Worm (Caenorhabditis elegans): ENCODE results near the gene K09C4.9.

K09C4.9 gene

DNA sequence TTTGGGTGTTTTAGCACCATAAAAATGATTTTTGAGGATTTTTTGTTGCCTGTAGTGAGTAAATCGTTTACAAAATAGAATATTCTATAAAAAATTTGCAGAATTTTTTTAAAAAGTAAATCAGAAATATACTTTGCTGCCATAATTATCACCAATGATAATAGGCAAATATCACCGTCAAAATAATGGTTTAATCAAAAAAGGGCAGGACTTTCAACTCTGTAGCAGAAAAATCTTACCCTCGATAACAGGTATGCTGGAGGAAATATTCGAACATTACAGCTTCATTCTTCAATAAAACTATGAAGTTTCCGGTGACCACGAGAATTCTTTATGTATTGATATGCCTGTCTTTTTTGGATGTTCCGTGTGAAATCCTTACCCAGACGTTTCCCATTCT, 17.6 kb upstream of the K09C4.9 start, which contains the start of gene K09C4.4:
Gene K09C4.4, plus strand, starts transcription at position 301 of the 400 bp plus-strand sequence.
- no peak for TF ChIP-seq nhr-76 (tag; optimal IDR thresholded peaks at IDR 0.05)
- no peak for TF ChIP-seq elt-2 (tag; optimal IDR thresholded peaks at IDR 0.05)
- no peak for TF ChIP-seq mdl-1 (tag; optimal IDR thresholded peaks at IDR 0.05)
- TF ChIP-seq zag-1 (tag; optimal IDR thresholded peaks at IDR 0.05), result no peak
- no peak for TF ChIP-seq R02D3.7 (tag; optimal IDR thresholded peaks at IDR 0.05)
- TF ChIP-seq ceh-16 (tag; optimal IDR thresholded peaks at IDR 0.05), result no peak
- no peak for TF ChIP-seq lsy-12 (tag; optimal IDR thresholded peaks at IDR 0.05)
- no peak for TF ChIP-seq nhr-237 (tag; optimal IDR thresholded peaks at IDR 0.05)

DNA sequence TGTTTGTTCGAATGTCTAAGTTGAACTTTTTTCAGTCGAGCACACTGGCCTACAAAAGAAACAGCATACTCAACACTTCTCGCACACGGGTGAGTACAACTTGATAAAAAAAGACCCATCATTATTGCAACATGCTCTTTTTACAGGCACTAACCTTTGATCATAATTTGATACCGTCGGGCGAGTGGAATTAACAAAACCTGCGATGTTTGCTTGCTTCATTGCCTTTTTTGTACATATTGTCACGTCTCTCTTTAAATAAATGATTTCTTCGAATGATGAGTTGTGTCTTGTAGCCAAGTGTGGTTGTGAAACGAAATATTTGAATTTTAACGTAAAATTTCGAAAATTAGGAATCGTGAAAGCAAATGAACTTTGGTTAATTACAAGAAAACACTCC, 13.9 kb upstream of the K09C4.9 start:
- TF ChIP-seq pha-4 (tag; optimal IDR thresholded peaks at IDR 0.05), result peak; percentile 58
- TF ChIP-seq pqm-1 (tag; optimal IDR thresholded peaks at IDR 0.05), result peak; percentile 92
- TF ChIP-seq elt-2 (tag; optimal IDR thresholded peaks at IDR 0.05), result peak; percentile 78
- TF ChIP-seq mml-1 (tag; optimal IDR thresholded peaks at IDR 0.05), result no peak

DNA sequence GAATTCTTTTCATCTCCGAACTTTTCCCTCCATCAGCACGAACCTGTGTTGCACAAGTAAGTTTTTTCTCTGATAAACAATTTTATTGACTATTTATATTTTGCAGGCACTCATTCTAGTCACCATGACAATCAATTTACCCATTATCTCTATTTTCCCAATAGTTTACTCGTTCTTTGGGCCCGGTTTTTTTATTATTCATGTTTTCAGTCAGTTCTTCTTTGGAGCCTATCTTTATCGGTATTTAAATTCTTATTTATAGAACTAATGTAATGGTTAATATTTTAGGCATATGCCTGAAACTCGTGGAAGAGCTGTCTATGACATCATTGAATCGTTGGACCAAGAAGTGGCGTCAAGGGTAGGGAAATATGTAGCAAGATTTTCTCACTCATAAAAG, 13.4 kb upstream of the K09C4.9 start:
- no peak for TF ChIP-seq tbx-2 (tag; optimal IDR thresholded peaks at IDR 0.05)
- no peak for TF ChIP-seq nhr-12 (tag; optimal IDR thresholded peaks at IDR 0.05)
- no peak for TF ChIP-seq nhr-23 (tag; optimal IDR thresholded peaks at IDR 0.05)
- no peak for TF ChIP-seq nhr-76 (tag; optimal IDR thresholded peaks at IDR 0.05)
- no peak for TF ChIP-seq egl-27 (tag; optimal IDR thresholded peaks at IDR 0.05)
- no peak for TF ChIP-seq unc-39 (tag; optimal IDR thresholded peaks at IDR 0.05)

ce11 chrX:3283189-3283588, 11.6 kb upstream of the K09C4.9 start:
- TF ChIP-seq elt-2 (tag; optimal IDR thresholded peaks at IDR 0.05) (peak; percentile 79), jun-1 (tag; optimal IDR thresholded peaks at IDR 0.05) (peak; percentile 19), nhr-11 (tag; optimal IDR thresholded peaks at IDR 0.05) (no peak), mdl-1 (tag; optimal IDR thresholded peaks at IDR 0.05) (no peak), pqm-1 (tag; optimal IDR thresholded peaks at IDR 0.05) (peak; percentile 55), eor-1 (tag; optimal IDR thresholded peaks at IDR 0.05) (no peak), nhr-23 (tag; optimal IDR thresholded peaks at IDR 0.05) (no peak), elt-3 (tag; optimal IDR thresholded peaks at IDR 0.05) (no peak), skn-1 (tag; optimal IDR thresholded peaks at IDR 0.05) (no peak), nhr-25 (tag; optimal IDR thresholded peaks at IDR 0.05) (no peak), pha-4 (tag; optimal IDR thresholded peaks at IDR 0.05) (peak; percentile 12), ama-1 (optimal IDR thresholded peaks at IDR 0.05) (no peak)

- no peak for TF ChIP-seq snpc-4 (tag; optimal IDR thresholded peaks at IDR 0.05)
- no peak for TF ChIP-seq nhr-237 (tag; optimal IDR thresholded peaks at IDR 0.05)
- no peak for TF ChIP-seq fkh-2 (tag; optimal IDR thresholded peaks at IDR 0.05)
- TF ChIP-seq lsy-12 (tag; optimal IDR thresholded peaks at IDR 0.05), result no peak
- no peak for TF ChIP-seq tbx-2 (tag; optimal IDR thresholded peaks at IDR 0.05)
- TF ChIP-seq nhr-23 (tag; optimal IDR thresholded peaks at IDR 0.05), result no peak
- TF ChIP-seq ztf-4 (tag; optimal IDR thresholded peaks at IDR 0.05), result no peak
- no peak for TF ChIP-seq ceh-82 (tag; optimal IDR thresholded peaks at IDR 0.05)
- TF ChIP-seq nhr-77 (tag; optimal IDR thresholded peaks at IDR 0.05), result no peak
- no peak for TF ChIP-seq lin-39 (tag; optimal IDR thresholded peaks at IDR 0.05)
- TF ChIP-seq nhr-76 (tag; optimal IDR thresholded peaks at IDR 0.05), result no peak
- TF ChIP-seq mml-1 (tag; optimal IDR thresholded peaks at IDR 0.05), result no peak
- no peak for TF ChIP-seq sea-2 (GFP tag; optimal IDR thresholded peaks at IDR 0.05)
- peak; percentile 30 for TF ChIP-seq pqm-1 (tag; optimal IDR thresholded peaks at IDR 0.05)
- TF ChIP-seq nfya-1 (tag; optimal IDR thresholded peaks at IDR 0.05; ENCODE audit: insufficient read depth), result no peak
- TF ChIP-seq pha-4 (tag; optimal IDR thresholded peaks at IDR 0.05), result peak; percentile 11
- TF ChIP-seq elt-2 (tag; optimal IDR thresholded peaks at IDR 0.05), result peak; percentile 49
- TF ChIP-seq nhr-11 (tag; optimal IDR thresholded peaks at IDR 0.05), result no peak
- no peak for TF ChIP-seq nhr-28 (tag; optimal IDR thresholded peaks at IDR 0.05)
- no peak for TF ChIP-seq egl-5 (tag; optimal IDR thresholded peaks at IDR 0.05)
Measured at ce11 chrX:3282306-3282705, 10.7 kb upstream of the K09C4.9 start, which contains the start of gene K09C4.5. Gene K09C4.5 (plus strand): TSS chrX:3282631.

DNA sequence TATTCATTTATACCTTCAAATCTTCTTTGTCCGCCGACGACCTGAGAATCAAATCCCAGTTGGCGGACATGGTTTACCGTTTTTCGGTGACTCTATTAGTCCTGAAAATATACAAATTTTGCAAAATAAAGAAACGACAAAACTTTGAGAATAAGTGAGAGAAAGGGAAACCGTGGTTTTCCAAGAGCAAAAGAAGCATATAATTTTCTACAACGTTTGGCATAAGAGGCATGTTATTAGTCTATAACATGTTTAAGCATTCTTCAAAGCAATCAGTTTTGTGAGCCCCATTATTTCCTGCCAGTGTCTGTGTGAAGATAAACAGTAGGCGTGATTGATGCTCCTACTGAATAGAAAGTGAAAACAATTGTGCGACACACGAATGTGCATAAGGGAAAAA, 8.6 kb upstream of the K09C4.9 start, which contains the start of gene K09C4.10:
Gene K09C4.10, minus strand, starts transcription at position 101 of the 400 bp plus-strand sequence.
- TF ChIP-seq elt-3 (tag; optimal IDR thresholded peaks at IDR 0.05), result no peak
- no peak for TF ChIP-seq ztf-4 (tag; optimal IDR thresholded peaks at IDR 0.05)
- TF ChIP-seq fkh-2 (tag; optimal IDR thresholded peaks at IDR 0.05), result no peak
- TF ChIP-seq ceh-9 (tag; optimal IDR thresholded peaks at IDR 0.05), result no peak
- no peak for TF ChIP-seq ama-1 (optimal IDR thresholded peaks at IDR 0.05)
- no peak for TF ChIP-seq nhr-25 (tag; optimal IDR thresholded peaks at IDR 0.05)
- no peak for TF ChIP-seq ztf-11 (tag; optimal IDR thresholded peaks at IDR 0.05)
- no peak for TF ChIP-seq hmg-11 (tag; optimal IDR thresholded peaks at IDR 0.05)
- no peak for TF ChIP-seq lin-39 (tag; optimal IDR thresholded peaks at IDR 0.05)
- TF ChIP-seq nhr-23 (tag; optimal IDR thresholded peaks at IDR 0.05), result no peak
- no peak for TF ChIP-seq nhr-11 (tag; optimal IDR thresholded peaks at IDR 0.05)
- TF ChIP-seq elt-2 (tag; optimal IDR thresholded peaks at IDR 0.05), result no peak
- TF ChIP-seq elt-1 (tag; optimal IDR thresholded peaks at IDR 0.05), result no peak
- no peak for TF ChIP-seq mdl-1 (tag; optimal IDR thresholded peaks at IDR 0.05)
- no peak for TF ChIP-seq snpc-4 (tag; optimal IDR thresholded peaks at IDR 0.05)
- no peak for TF ChIP-seq nhr-28 (tag; optimal IDR thresholded peaks at IDR 0.05)
